Worm (Caenorhabditis elegans) whole organism, L4/young adult: ENCODE measurements around the gene rei-2.

Experiments
- W03F9.2 ChIP-seq: fragments of 150-350 bp; optimal IDR thresholded peaks from 2 replicates; lab custom pipeline; 2014; ENCODE audit warnings: missing biosample characterization, missing genetic modification characterization
- dao-5 ChIP-seq: sonication (generic microtip); optimal IDR thresholded peaks from 2 replicates; lab custom pipeline; 2016; ENCODE audit warnings: missing genotype, missing genetic modification characterization, moderate library complexity, missing compliant biosample characterization
- him-1 ChIP-seq: sonication (generic microtip); optimal IDR thresholded peaks from 2 replicates; lab custom pipeline; 2016; ENCODE audit warnings: missing genotype, missing genetic modification reagents, missing genetic modification characterization, missing compliant biosample characterization

ce11 chrX:1044327-1044726, 43.6 kb downstream of the rei-2 start:
- no peak for TF ChIP-seq dao-5
- no peak for TF ChIP-seq him-1 (tag; lab: Kevin White, UChicago)
- no peak for TF ChIP-seq W03F9.2 (tag; lab: Kevin White, UChicago)
